Fruit fly (Drosophila melanogaster): ENCODE results near the gene CG32713.
A peak's percentile ranks its signal among the peaks of the same experiment; 100 is the strongest.

Gene CG32713

dm6 chrX:8415605-8416004 lies 41.8 kb downstream of the CG32713 start:
- TF ChIP-seq CG32006 (GFP tag; optimal IDR thresholded peaks at IDR 0.05) (peak; percentile 14), Lpt (GFP tag; optimal IDR thresholded peaks at IDR 0.05) (no peak), svp (GFP tag) (peak; percentile 52), CG3919 (GFP tag; optimal IDR thresholded peaks at IDR 0.05) (no peak)

- peak; percentile 6 for TF ChIP-seq CG31627 (GFP tag; optimal IDR thresholded peaks at IDR 0.05)
- TF ChIP-seq CG3919 (GFP tag; optimal IDR thresholded peaks at IDR 0.05): peak; percentile 3
- TF ChIP-seq Eip78C (GFP tag): peak; percentile 51
- no peak for TF ChIP-seq spab (GFP tag; optimal IDR thresholded peaks at IDR 0.05)
- no peak for TF ChIP-seq achi (GFP tag; optimal IDR thresholded peaks at IDR 0.05)
- TF ChIP-seq topi (GFP tag; optimal IDR thresholded peaks at IDR 0.05): peak; percentile 18
- TF ChIP-seq CG11902 (GFP tag; optimal IDR thresholded peaks at IDR 0.05): no peak
- TF ChIP-seq CG6854 (GFP tag; optimal IDR thresholded peaks at IDR 0.05): no peak
- no peak for TF ChIP-seq CG15336 (GFP tag; IDR thresholded peaks at IDR 0.05)
- peak; percentile 9 for TF ChIP-seq pdm3 (GFP tag; optimal IDR thresholded peaks at IDR 0.05)
- TF ChIP-seq CG8119 (GFP tag; IDR thresholded peaks at IDR 0.05): no peak
- peak; percentile 45 for TF ChIP-seq esn (GFP tag; optimal IDR thresholded peaks at IDR 0.05)
- TF ChIP-seq CG32006 (GFP tag; optimal IDR thresholded peaks at IDR 0.05): peak; percentile 10
- TF ChIP-seq Eip75B (GFP tag; optimal IDR thresholded peaks at IDR 0.05): peak; percentile 31
- peak; percentile 0 for TF ChIP-seq Hr39 (GFP tag; optimal IDR thresholded peaks at IDR 0.05)
- peak; percentile 5 for TF ChIP-seq acj6 (GFP tag; optimal IDR thresholded peaks at IDR 0.05)
- peak; percentile 23 for TF ChIP-seq OdsH (GFP tag; optimal IDR thresholded peaks at IDR 0.05)
- TF ChIP-seq vri (GFP tag; optimal IDR thresholded peaks at IDR 0.05): peak; percentile 3
- TF ChIP-seq cyc (GFP tag; optimal IDR thresholded peaks at IDR 0.05): peak; percentile 17
- peak; percentile 22 for TF ChIP-seq Met (GFP tag; optimal IDR thresholded peaks at IDR 0.05)
- TF ChIP-seq lz (GFP tag; optimal IDR thresholded peaks at IDR 0.05): no peak
- no peak for TF ChIP-seq Ets96B (tag; optimal IDR thresholded peaks at IDR 0.05)
- peak; percentile 78 for TF ChIP-seq Blimp-1 (GFP tag; optimal IDR thresholded peaks at IDR 0.05)
Measured at dm6 chrX:8414351-8414750, 43.1 kb downstream of the CG32713 start.

dm6 chrX:8413513-8414113 lies 43.8 kb downstream of the CG32713 start:
- no peak for TF ChIP-seq topi (GFP tag; optimal IDR thresholded peaks at IDR 0.05)
- no peak for TF ChIP-seq CG8319 (GFP tag; optimal IDR thresholded peaks at IDR 0.05)
- TF ChIP-seq Hr4 (GFP tag; optimal IDR thresholded peaks at IDR 0.05): no peak
- TF ChIP-seq fd85E (GFP tag; optimal IDR thresholded peaks at IDR 0.05): no peak
- no peak for TF ChIP-seq acj6 (GFP tag; optimal IDR thresholded peaks at IDR 0.05)
- no peak for TF ChIP-seq CG10631 (GFP tag; optimal IDR thresholded peaks at IDR 0.05)
- no peak for TF ChIP-seq net (GFP tag; optimal IDR thresholded peaks at IDR 0.05)
- TF ChIP-seq Lpt (GFP tag; optimal IDR thresholded peaks at IDR 0.05): no peak

- TF ChIP-seq CG3032 (tag; optimal IDR thresholded peaks at IDR 0.05) (no peak), dac (GFP tag; optimal IDR thresholded peaks at IDR 0.05) (no peak), pdm3 (GFP tag; optimal IDR thresholded peaks at IDR 0.05) (no peak), CG6854 (GFP tag; optimal IDR thresholded peaks at IDR 0.05) (no peak), CG15336 (GFP tag; IDR thresholded peaks at IDR 0.05) (0 out of 2 replicates have a peak, but pooled peaks have one; percentile 10), CG6276 (GFP tag; optimal IDR thresholded peaks at IDR 0.05) (peak; percentile 8), CG7368 (GFP tag; optimal IDR thresholded peaks at IDR 0.05) (no peak), CG8319 (GFP tag; optimal IDR thresholded peaks at IDR 0.05) (no peak), vri (GFP tag; optimal IDR thresholded peaks at IDR 0.05) (peak; percentile 15), Hr39 (GFP tag; optimal IDR thresholded peaks at IDR 0.05) (no peak), acj6 (GFP tag; optimal IDR thresholded peaks at IDR 0.05) (no peak), CG16779 (tag; optimal IDR thresholded peaks at IDR 0.05) (no peak), Eip93F (GFP tag; optimal IDR thresholded peaks at IDR 0.05) (no peak), dsx (GFP tag; optimal IDR thresholded peaks at IDR 0.05; ENCODE audit: poor library complexity, severe bottlenecking) (no peak), lz (GFP tag; optimal IDR thresholded peaks at IDR 0.05) (no peak), Eip78C (GFP tag) (peak; percentile 35), CG6163 (GFP tag; IDR thresholded peaks at IDR 0.05) (peak; percentile 45; the same call in 2 of the 3 replicates), eg (GFP tag; IDR thresholded peaks at IDR 0.05) (no peak), OdsH (GFP tag; optimal IDR thresholded peaks at IDR 0.05) (no peak), CG32006 (GFP tag; optimal IDR thresholded peaks at IDR 0.05) (no peak), CG11294 (GFP tag; IDR thresholded peaks at IDR 0.05) (no peak), ss (GFP tag; optimal IDR thresholded peaks at IDR 0.05) (peak; percentile 12 to 28), Lpt (GFP tag; optimal IDR thresholded peaks at IDR 0.05) (no peak), CG11902 (GFP tag; optimal IDR thresholded peaks at IDR 0.05) (no peak), fkh (GFP tag; optimal IDR thresholded peaks at IDR 0.05) (peak; percentile 30)
Measured at dm6 chrX:8412197-8413160, 45.0 kb downstream of the CG32713 start.
